Worm (Caenorhabditis elegans) whole organism, L1 larva: ENCODE measurements around the gene T04C4.3.

ENCODE experiments used
- ama-1 ChIP-seq: fragments of 150-350 bp; optimal IDR thresholded peaks from 2 replicates; lab custom pipeline; 2014
- egl-27 ChIP-seq, 2 experiments: fragments of 150-350 bp in 1 of 2; sonication (generic microtip); optimal IDR thresholded peaks; 3 replicates each; lab custom pipeline; 2017 to 2018; ENCODE audit warnings: missing biosample characterization in 2 of 2, missing genetic modification characterization in 2 of 2, missing genetic modification reagents in 2 of 2
- mdl-1 ChIP-seq, 2 experiments: fragments of 150-350 bp; optimal IDR thresholded peaks; 2 replicates each; lab custom pipeline; 2014 to 2017; ENCODE audit warnings: missing biosample characterization in 2 of 2, missing genetic modification characterization in 2 of 2, inconsistent platforms in 1 of 2
- nhr-237 ChIP-seq: fragments of 150-350 bp; optimal IDR thresholded peaks from 2 replicates; lab custom pipeline; 2014; ENCODE audit warnings: missing biosample characterization, missing genetic modification characterization
- snpc-4 ChIP-seq: fragments of 150-350 bp; optimal IDR thresholded peaks from 2 replicates; lab custom pipeline; 2014; ENCODE audit warnings: missing biosample characterization, missing genetic modification characterization
- sptf-1 ChIP-seq: fragments of 150-350 bp; optimal IDR thresholded peaks from 2 replicates; lab custom pipeline; 2014; ENCODE audit warnings: missing biosample characterization, missing genetic modification characterization
- unc-62 ChIP-seq: fragments of 150-350 bp; optimal IDR thresholded peaks from 2 replicates; lab custom pipeline; 2014; ENCODE audit warnings: missing biosample characterization, missing genetic modification reagents, missing genetic modification characterization
- ztf-11 ChIP-seq, 2 experiments: sonication (generic microtip); optimal IDR thresholded peaks; 2 replicates each; lab custom pipeline; 2016 to 2017; ENCODE audit warnings: missing genetic modification characterization in 2 of 2, missing biosample characterization in 1 of 2, missing compliant biosample characterization in 1 of 2

- no peak for TF ChIP-seq ztf-11 (tag; optimal IDR thresholded peaks at IDR 0.05; lab: Kevin White, UChicago)
- no peak for TF ChIP-seq egl-27 (tag; optimal IDR thresholded peaks at IDR 0.05; lab: Kevin White, UChicago)
- no peak for TF ChIP-seq ama-1 (lab: Kevin White, UChicago)
- no peak for TF ChIP-seq unc-62 (GFP tag; lab: Kevin White, UChicago)
- TF ChIP-seq snpc-4: no peak
- TF ChIP-seq sptf-1: no peak
- TF ChIP-seq nhr-237 (tag; lab: Kevin White, UChicago): no peak
- TF ChIP-seq mdl-1 (tag; optimal IDR thresholded peaks at IDR 0.05; lab: Kevin White, UChicago): peak in 1 of 2 experiments; percentile 61
Measured at ce11 chrIV:2217260-2217659, 604 bp upstream of the T04C4.3 start.
